Fruit fly (Drosophila melanogaster) whole organism, pupa: ENCODE measurements around the gene erm.

Experiments
- CG10348 ChIP-seq: fragments of 200-800 bp; sonication (Bioruptor generic); IDR thresholded peaks from 2 replicates; pipeline ENCODE4 v1.3.6; 2022; ENCODE audit warnings: missing biosample characterization, missing genetic modification characterization
- CG34367 ChIP-seq: fragments of 200-800 bp; sonication (Bioruptor generic); optimal IDR thresholded peaks from 2 replicates; lab custom pipeline; 2018; ENCODE audit warnings: missing biosample characterization, mild to moderate bottlenecking, missing genetic modification characterization
- EcR ChIP-seq: fragments of 200-800 bp; sonication (Bioruptor generic); optimal IDR thresholded peaks from 3 replicates; lab custom pipeline; 2019; ENCODE audit warnings: missing biosample characterization, missing genetic modification characterization, mild to moderate bottlenecking, moderate library complexity, missing genetic modification reagents
- Snoo ChIP-seq: fragments of 200-800 bp; sonication (Bioruptor generic); optimal IDR thresholded peaks from 3 replicates; lab custom pipeline; 2017; ENCODE audit warnings: missing biosample characterization, mild to moderate bottlenecking, missing genetic modification characterization, inconsistent platforms

DNA sequence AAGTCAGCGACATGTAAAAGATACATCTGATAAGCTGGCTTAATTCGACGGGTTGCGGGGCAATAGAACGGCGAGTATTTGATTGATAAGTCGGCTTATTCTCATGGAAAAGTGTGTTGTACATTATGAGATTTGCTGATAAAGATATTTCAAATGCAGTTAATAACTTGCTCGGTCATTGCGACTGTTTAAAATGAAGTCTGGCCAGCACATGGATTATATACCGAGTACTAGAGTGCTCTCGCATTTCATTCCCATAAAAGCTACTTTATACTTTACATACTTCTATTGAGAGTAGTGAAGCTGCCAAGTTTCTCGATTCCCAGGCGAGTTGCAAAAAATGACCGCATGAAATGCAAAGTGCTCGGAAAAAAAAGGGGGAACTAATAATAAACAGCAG, 2.3 kb downstream of the erm start:
- TF ChIP-seq CG34367 (tag; lab: Kevin White, UChicago) (no peak), Snoo (tag; lab: Kevin White, UChicago) (no peak), CG10348 (GFP tag; lab: Robert Waterston, UW) (no peak), EcR (no peak)
